Worm (Caenorhabditis elegans) whole organism, L4/young adult: ENCODE results near the gene bicd-1.

ENCODE experiments used
- W03F9.2 ChIP-seq: fragments of 150-350 bp; optimal IDR thresholded peaks from 2 replicates; lab custom pipeline; 2014; ENCODE audit warnings: missing biosample characterization, missing genetic modification characterization
- dao-5 ChIP-seq: sonication (generic microtip); optimal IDR thresholded peaks from 2 replicates; lab custom pipeline; 2016; ENCODE audit warnings: missing genotype, missing genetic modification characterization, moderate library complexity, missing compliant biosample characterization
- him-1 ChIP-seq: sonication (generic microtip); optimal IDR thresholded peaks from 2 replicates; lab custom pipeline; 2016; ENCODE audit warnings: missing genotype, missing genetic modification reagents, missing genetic modification characterization, missing compliant biosample characterization

DNA sequence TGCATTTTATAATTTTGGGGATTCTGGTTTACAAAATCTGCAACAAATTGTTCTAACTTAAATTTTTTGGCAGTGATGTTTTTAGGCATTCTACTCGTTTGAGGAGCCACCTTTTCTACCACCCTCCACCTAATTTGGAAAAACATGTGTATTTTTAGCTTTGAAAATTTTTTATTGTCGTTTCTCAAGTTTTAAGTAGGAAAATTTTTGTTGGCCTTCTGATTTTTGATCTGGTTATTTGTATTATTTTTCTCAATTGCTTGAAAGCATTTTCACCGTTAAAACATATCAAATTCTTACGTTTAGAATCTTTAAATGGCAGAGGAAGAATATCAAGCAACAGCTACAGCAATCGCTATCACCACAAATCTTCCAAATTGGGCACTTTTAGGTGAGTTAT, 54.3 kb downstream of the bicd-1 start, which contains the start of gene C01G5.7:
- no peak for TF ChIP-seq W03F9.2 (tag; lab: Kevin White, UChicago)
- no peak for TF ChIP-seq dao-5
- TF ChIP-seq him-1 (tag; lab: Kevin White, UChicago) = no peak
